Fruit fly (Drosophila melanogaster): ENCODE measurements around the gene GluRS-m.

GluRS-m gene

dm6 chr3L:16408609-16409439 is 8.2 kb downstream of the GluRS-m start (continued):
- TF ChIP-seq corto (GFP tag; optimal IDR thresholded peaks at IDR 0.05) (no peak), CTCF (GFP tag; optimal IDR thresholded peaks at IDR 0.05) (peak; percentile 41), CG2202 (tag; optimal IDR thresholded peaks at IDR 0.05) (peak; percentile 75), crol (GFP tag; IDR thresholded peaks at IDR 0.05) (no peak), rib (GFP tag; IDR thresholded peaks at IDR 0.05) (0 out of 2 replicates have a peak, but pooled peaks have one; percentile 10), CG8388 (GFP tag; optimal IDR thresholded peaks at IDR 0.05) (no peak), pho (GFP tag; optimal IDR thresholded peaks at IDR 0.05) (no peak), Abd-B (GFP tag; optimal IDR thresholded peaks at IDR 0.05) (no peak), D19B (GFP tag; optimal IDR thresholded peaks at IDR 0.05) (no peak), CG33213 (GFP tag; optimal IDR thresholded peaks at IDR 0.05) (peak; percentile 48), luna (GFP tag; optimal IDR thresholded peaks at IDR 0.05) (no peak), CG9437 (GFP tag; optimal IDR thresholded peaks at IDR 0.05) (no peak), CG13296 (GFP tag; optimal IDR thresholded peaks at IDR 0.05) (no peak), tna (GFP tag; IDR thresholded peaks at IDR 0.05; ENCODE audit: partially characterized antibody) (no peak), tll (GFP tag; optimal IDR thresholded peaks at IDR 0.05) (peak in 1 of 2 experiments; percentile 21), otp (GFP tag; IDR thresholded peaks at IDR 0.05) (peak; percentile 69; the same call in 2 of the 3 replicates), danr (GFP tag; IDR thresholded peaks at IDR 0.05) (no peak), esg (GFP tag; conservative IDR thresholded peaks at IDR 0.05) (no peak), CG10654 (GFP tag; optimal IDR thresholded peaks at IDR 0.05) (peak; percentile 24), bsh (GFP tag; optimal IDR thresholded peaks at IDR 0.05) (peak; percentile 32 to 61), so (GFP tag; IDR thresholded peaks at IDR 0.05) (0 out of 3 replicates have a peak, but pooled peaks have one; percentile 41), Nf-YA (GFP tag; IDR thresholded peaks at IDR 0.05) (no peak), Gsc (GFP tag; IDR thresholded peaks at IDR 0.05) (no peak), chm (GFP tag; IDR thresholded peaks at IDR 0.05) (peak; percentile 78; the same call in 1 of the 2 replicates), Sox102F (GFP tag; optimal IDR thresholded peaks at IDR 0.05) (no peak), Max (GFP tag; optimal IDR thresholded peaks at IDR 0.05) (peak; percentile 34), lbe (GFP tag; optimal IDR thresholded peaks at IDR 0.05) (peak; percentile 45), D19A (tag; optimal IDR thresholded peaks at IDR 0.05) (peak; percentile 25), CoRest (tag; optimal IDR thresholded peaks at IDR 0.05) (peak; percentile 10), CG4854 (GFP tag; optimal IDR thresholded peaks at IDR 0.05) (peak; percentile 6), wdn (GFP tag; IDR thresholded peaks at IDR 0.05) (no peak), CG15696 (tag; optimal IDR thresholded peaks at IDR 0.05) (peak; percentile 92), CG13123 (GFP tag; optimal IDR thresholded peaks at IDR 0.05) (peak; percentile 31), zen (tag; optimal IDR thresholded peaks at IDR 0.05) (peak; percentile 37), ttk (GFP tag; IDR thresholded peaks at IDR 0.05) (no peak), CG17359 (tag; optimal IDR thresholded peaks at IDR 0.05) (peak; percentile 46), wek (GFP tag; optimal IDR thresholded peaks at IDR 0.05) (peak; percentile 56), CG4707 (GFP tag; optimal IDR thresholded peaks at IDR 0.05) (peak; percentile 5), trem (tag; optimal IDR thresholded peaks at IDR 0.05) (peak; percentile 14), CG7987 (GFP tag; optimal IDR thresholded peaks at IDR 0.05) (peak; percentile 4), CG8359 (GFP tag; optimal IDR thresholded peaks at IDR 0.05; ENCODE audit: borderline replicate concordance) (peak; percentile 14), CG17802 (tag; optimal IDR thresholded peaks at IDR 0.05) (no peak), Xbp1 (GFP tag; optimal IDR thresholded peaks at IDR 0.05) (no peak), Fer3 (tag; optimal IDR thresholded peaks at IDR 0.05) (no peak), E2f1 (GFP tag; IDR thresholded peaks at IDR 0.05) (no peak), CG11723 (GFP tag; optimal IDR thresholded peaks at IDR 0.05) (peak; percentile 35), chif (GFP tag; optimal IDR thresholded peaks at IDR 0.05) (peak; percentile 29 to 62), cg (GFP tag; optimal IDR thresholded peaks at IDR 0.05) (peak; percentile 78), CG4424 (GFP tag; optimal IDR thresholded peaks at IDR 0.05) (no peak)

Data from whole organism, embryonic.